Worm (Caenorhabditis elegans): ENCODE data around the gene idpa-2.

ce11 chrII:8770675-8771074 lies 21.9 kb downstream of the idpa-2 start, which contains the start of gene let-19:
- TF ChIP-seq ceh-82 (tag; optimal IDR thresholded peaks at IDR 0.05) (no peak), skn-1 (tag; optimal IDR thresholded peaks at IDR 0.05) (no peak), pha-4 (GFP tag; IDR thresholded peaks at IDR 0.05) (no peak), pha-4 (tag; optimal IDR thresholded peaks at IDR 0.05) (no peak), nhr-28 (tag; optimal IDR thresholded peaks at IDR 0.05) (no peak), mes-2 (tag; optimal IDR thresholded peaks at IDR 0.05; ENCODE audit: poor library complexity, severe bottlenecking) (no peak), ceh-28 (tag; optimal IDR thresholded peaks at IDR 0.05) (no peak), lin-13 (GFP tag; optimal IDR thresholded peaks at IDR 0.05) (no peak), madf-5 (GFP tag; IDR thresholded peaks at IDR 0.05) (no peak), fkh-10 (GFP tag; optimal IDR thresholded peaks at IDR 0.05) (no peak), nhr-41 (GFP tag; IDR thresholded peaks at IDR 0.05) (no peak), dmd-8 (GFP tag; IDR thresholded peaks at IDR 0.05) (no peak), ceh-44 (GFP tag; IDR thresholded peaks at IDR 0.05) (no peak), lin-39 (tag; optimal IDR thresholded peaks at IDR 0.05) (no peak)

Measured in whole organism, L4 larva.